Fruit fly (Drosophila melanogaster): Measurements from ENCODE around the gene Spn28Dc.

The Spn28Dc gene

DNA sequence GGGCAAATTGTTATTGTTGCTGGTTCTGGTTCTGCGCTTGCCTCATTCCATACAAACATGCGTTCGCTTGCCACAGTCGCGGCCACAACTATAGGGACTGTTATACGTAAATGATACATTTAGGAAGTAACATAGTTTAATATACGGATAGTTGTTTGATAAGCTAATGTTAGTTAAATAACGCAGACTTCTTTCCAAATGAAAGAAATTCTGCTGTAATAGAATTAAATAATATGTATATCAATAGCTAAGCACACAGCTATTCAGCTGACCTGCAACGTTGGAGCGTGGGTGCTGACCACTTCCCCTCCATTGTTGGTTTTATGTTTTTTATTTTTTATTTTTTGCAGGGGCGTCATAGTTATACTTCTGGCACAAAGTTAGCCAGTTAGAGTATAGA is 27.7 kb upstream of the Spn28Dc start (continued):
- TF ChIP-seq Smox (GFP tag; optimal IDR thresholded peaks at IDR 0.05) (peak; percentile 23), achi (GFP tag; optimal IDR thresholded peaks at IDR 0.05) (peak; percentile 62), CG8119 (GFP tag; IDR thresholded peaks at IDR 0.05) (peak; percentile 84; the same call in 2 of the 3 replicates), OdsH (GFP tag; optimal IDR thresholded peaks at IDR 0.05) (peak; percentile 69), dsx (GFP tag; optimal IDR thresholded peaks at IDR 0.05; ENCODE audit: poor library complexity, severe bottlenecking) (peak; percentile 57), Eip93F (GFP tag; optimal IDR thresholded peaks at IDR 0.05) (no peak), CG1621 (tag; optimal IDR thresholded peaks at IDR 0.05) (peak; percentile 41), CG11762 (GFP tag; optimal IDR thresholded peaks at IDR 0.05; ENCODE audit: insufficient read depth) (peak; percentile 28), CG8319 (GFP tag; optimal IDR thresholded peaks at IDR 0.05) (no peak)

DNA sequence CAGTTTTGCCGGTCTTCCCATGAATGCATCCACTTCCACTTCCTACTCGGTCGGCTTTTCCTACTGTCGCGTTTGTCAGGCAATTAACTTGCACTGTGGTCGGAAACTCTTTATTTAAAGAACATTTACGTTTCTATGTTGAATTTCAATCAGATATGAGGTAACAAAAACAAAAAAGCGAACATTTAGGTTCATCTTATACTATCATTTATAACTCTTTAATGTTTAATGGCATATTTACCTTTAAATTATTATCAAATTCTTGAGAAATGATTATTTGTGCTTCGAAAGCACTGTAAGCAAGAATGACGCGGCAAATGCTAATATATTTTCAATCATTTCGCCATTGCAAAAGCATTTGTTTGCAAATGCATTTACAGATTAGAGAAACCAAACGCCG is 26.7 kb upstream of the Spn28Dc start:
- TF ChIP-seq CG8119 (GFP tag; IDR thresholded peaks at IDR 0.05) = peak; percentile 46; the same call in 1 of the 3 replicates
- no peak for TF ChIP-seq dac (GFP tag; optimal IDR thresholded peaks at IDR 0.05)
- no peak for TF ChIP-seq fkh (GFP tag; optimal IDR thresholded peaks at IDR 0.05)
- TF ChIP-seq Eip75B (GFP tag; optimal IDR thresholded peaks at IDR 0.05) = peak; percentile 3
- TF ChIP-seq achi (GFP tag; optimal IDR thresholded peaks at IDR 0.05) = peak; percentile 28
- TF ChIP-seq CG15336 (GFP tag; IDR thresholded peaks at IDR 0.05) = peak; percentile 49; the same call in 1 of the 2 replicates
- TF ChIP-seq Hr39 (GFP tag; optimal IDR thresholded peaks at IDR 0.05) = peak; percentile 10
- TF ChIP-seq CG6163 (GFP tag; IDR thresholded peaks at IDR 0.05) = 0 out of 3 replicates have a peak, but pooled peaks have one; percentile 39
- TF ChIP-seq esn (GFP tag; optimal IDR thresholded peaks at IDR 0.05) = peak; percentile 32
- TF ChIP-seq svp (GFP tag) = no peak
- peak; percentile 70 for TF ChIP-seq Eip78C (GFP tag)
- TF ChIP-seq Hr4 (GFP tag; optimal IDR thresholded peaks at IDR 0.05) = no peak
- TF ChIP-seq CG32006 (GFP tag; optimal IDR thresholded peaks at IDR 0.05) = no peak
- 0 out of 3 replicates have a peak, but pooled peaks have one; percentile 9 for TF ChIP-seq eg (GFP tag; IDR thresholded peaks at IDR 0.05)
- peak; percentile 5 for TF ChIP-seq pdm3 (GFP tag; optimal IDR thresholded peaks at IDR 0.05)
- TF ChIP-seq CG1621 (tag; optimal IDR thresholded peaks at IDR 0.05) = no peak
- TF ChIP-seq topi (GFP tag; optimal IDR thresholded peaks at IDR 0.05) = peak; percentile 28
- TF ChIP-seq Sox14 (GFP tag; optimal IDR thresholded peaks at IDR 0.05) = peak; percentile 11
- peak; percentile 1 for TF ChIP-seq CG3919 (GFP tag; optimal IDR thresholded peaks at IDR 0.05)
- no peak for TF ChIP-seq Hr38 (GFP tag; optimal IDR thresholded peaks at IDR 0.05)
- TF ChIP-seq CG3032 (tag; optimal IDR thresholded peaks at IDR 0.05) = no peak
- TF ChIP-seq CG6854 (GFP tag; optimal IDR thresholded peaks at IDR 0.05) = no peak

DNA sequence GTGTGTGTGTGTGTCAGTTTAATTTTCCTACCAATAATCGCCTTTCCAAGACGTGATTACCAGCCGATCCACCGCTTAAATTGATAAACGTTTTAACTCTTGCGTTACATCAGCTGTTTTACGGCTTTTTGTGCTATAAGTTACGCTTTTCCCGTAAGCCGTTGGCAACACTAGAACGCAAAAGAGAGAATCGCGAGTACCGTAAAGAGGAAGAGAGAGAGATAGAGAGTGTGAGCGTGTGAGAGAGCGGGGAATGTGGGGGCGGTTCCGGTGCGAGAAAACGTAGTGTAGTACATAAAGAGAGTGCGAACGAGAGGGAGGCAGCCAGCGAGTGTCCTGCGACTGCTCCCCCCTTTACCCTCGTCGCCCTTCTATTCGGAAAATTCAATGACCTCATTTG is 24.6 kb upstream of the Spn28Dc start:
- TF ChIP-seq CG11902 (GFP tag; optimal IDR thresholded peaks at IDR 0.05) = no peak
- no peak for TF ChIP-seq net (GFP tag; optimal IDR thresholded peaks at IDR 0.05)
- peak; percentile 57 for TF ChIP-seq Eip78C (GFP tag)
- TF ChIP-seq Smox (GFP tag; optimal IDR thresholded peaks at IDR 0.05) = no peak
- no peak for TF ChIP-seq topi (GFP tag; optimal IDR thresholded peaks at IDR 0.05)
- peak; percentile 16; the same call in 1 of the 3 replicates for TF ChIP-seq CG6163 (GFP tag; IDR thresholded peaks at IDR 0.05)
- TF ChIP-seq CG16779 (tag; optimal IDR thresholded peaks at IDR 0.05) = no peak
- peak; percentile 18; the same call in 1 of the 2 replicates for TF ChIP-seq CG15336 (GFP tag; IDR thresholded peaks at IDR 0.05)
- no peak for TF ChIP-seq CG10669 (GFP tag; optimal IDR thresholded peaks at IDR 0.05)
- peak; percentile 2 for TF ChIP-seq Sox14 (GFP tag; optimal IDR thresholded peaks at IDR 0.05)
- TF ChIP-seq vri (GFP tag; optimal IDR thresholded peaks at IDR 0.05) = peak; percentile 1
- TF ChIP-seq ss (GFP tag; optimal IDR thresholded peaks at IDR 0.05) = peak; percentile 11 to 28
- TF ChIP-seq achi (GFP tag; optimal IDR thresholded peaks at IDR 0.05) = peak; percentile 3
- peak; percentile 77 for TF ChIP-seq CG1621 (tag; optimal IDR thresholded peaks at IDR 0.05)
- TF ChIP-seq Blimp-1 (GFP tag; optimal IDR thresholded peaks at IDR 0.05) = no peak

DNA sequence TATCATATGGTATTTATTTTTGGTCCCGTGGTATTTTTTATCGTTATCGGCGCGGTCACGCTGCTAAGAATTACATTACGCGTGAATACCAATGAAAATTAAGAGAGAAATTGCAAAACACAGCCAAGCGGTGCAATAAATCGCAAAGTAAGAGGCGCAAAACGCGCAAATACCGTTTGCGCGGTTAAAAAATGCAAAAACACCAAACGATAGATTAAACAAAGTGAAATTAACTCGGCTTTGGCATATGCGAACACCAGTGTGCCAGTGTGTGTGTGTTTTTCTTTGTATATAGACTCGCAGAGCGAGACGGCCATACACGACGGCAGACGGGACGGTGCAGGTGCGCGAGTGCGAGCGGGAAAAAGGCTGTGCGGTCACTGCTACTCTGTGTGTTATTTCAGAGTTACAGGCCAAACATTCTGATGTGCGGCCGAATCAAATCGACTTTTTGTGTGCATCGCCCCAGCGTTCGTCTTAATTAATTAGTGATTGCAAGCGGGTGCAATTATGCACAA is 23.7 kb upstream of the Spn28Dc start, which contains the start of gene Cka:
Gene Cka, plus strand, starts transcription at position 29 of the 518 bp plus-strand sequence.
- TF ChIP-seq CG6163 (GFP tag; IDR thresholded peaks at IDR 0.05) (0 out of 3 replicates have a peak, but pooled peaks have one; percentile 21), vri (GFP tag; optimal IDR thresholded peaks at IDR 0.05) (peak; percentile 35), dsx (GFP tag; optimal IDR thresholded peaks at IDR 0.05; ENCODE audit: poor library complexity, severe bottlenecking) (peak; percentile 42), CG8632 (GFP tag; optimal IDR thresholded peaks at IDR 0.05) (no peak), net (GFP tag; optimal IDR thresholded peaks at IDR 0.05) (peak; percentile 13), esn (GFP tag; optimal IDR thresholded peaks at IDR 0.05) (peak; percentile 8), CG1621 (tag; optimal IDR thresholded peaks at IDR 0.05) (peak; percentile 39), Eip78C (GFP tag) (peak; percentile 73), lz (GFP tag; optimal IDR thresholded peaks at IDR 0.05) (no peak), CG15336 (GFP tag; IDR thresholded peaks at IDR 0.05) (peak; percentile 29; the same call in 1 of the 2 replicates), CG9139 (GFP tag; optimal IDR thresholded peaks at IDR 0.05) (peak; percentile 27), CG3032 (tag; optimal IDR thresholded peaks at IDR 0.05) (no peak), ss (GFP tag; optimal IDR thresholded peaks at IDR 0.05) (peak; percentile 21 to 40), eg (GFP tag; IDR thresholded peaks at IDR 0.05) (peak; percentile 63), fkh (GFP tag; optimal IDR thresholded peaks at IDR 0.05) (peak; percentile 92), CG6808 (GFP tag; optimal IDR thresholded peaks at IDR 0.05) (peak; percentile 14), salr (GFP tag; optimal IDR thresholded peaks at IDR 0.05) (no peak), CG8119 (GFP tag; IDR thresholded peaks at IDR 0.05) (peak; percentile 19; the same call in 1 of the 3 replicates), CG34406 (GFP tag; optimal IDR thresholded peaks at IDR 0.05) (peak; percentile 14), Sox14 (GFP tag; optimal IDR thresholded peaks at IDR 0.05) (peak; percentile 76)
